Worm (Caenorhabditis elegans) whole organism, young adult: ENCODE data around the gene pqn-16.

Experiments used
- B0019.2 ChIP-seq: fragments of 200-800 bp; sonication (Bioruptor generic); conservative IDR thresholded peaks from 2 replicates; pipeline ENCODE4 v1.3.6; 2022; ENCODE audit warnings: missing genetic modification reagents, missing genetic modification characterization, missing compliant biosample characterization
- C06A6.2 ChIP-seq: fragments of 200-800 bp; sonication (Bioruptor generic); conservative IDR thresholded peaks from 2 replicates; pipeline ENCODE4 v1.3.6; 2022; ENCODE audit warnings: missing genetic modification characterization, missing compliant biosample characterization
- D2030.7 ChIP-seq: fragments of 200-800 bp; sonication (Bioruptor generic); IDR thresholded peaks from 2 replicates; pipeline ENCODE4 v1.3.6; 2022; ENCODE audit warnings: missing genetic modification reagents, missing genetic modification characterization, missing compliant biosample characterization
- F37B4.10 ChIP-seq: fragments of 200-800 bp; sonication (Bioruptor generic); IDR thresholded peaks from 2 replicates; pipeline ENCODE4 v1.3.6; 2022; ENCODE audit warnings: missing genetic modification characterization, missing compliant biosample characterization
- F52B5.7 ChIP-seq: sonication (generic microtip); optimal IDR thresholded peaks from 2 replicates; lab custom pipeline; 2016; ENCODE audit warnings: mild to moderate bottlenecking, missing genetic modification characterization, missing compliant biosample characterization
- T07F8.4 ChIP-seq: sonication (generic microtip); optimal IDR thresholded peaks from 2 replicates; lab custom pipeline; 2016; ENCODE audit warnings: mild to moderate bottlenecking, missing genetic modification characterization, moderate library complexity, missing compliant biosample characterization
- Y79H2A.3 ChIP-seq: fragments of 200-800 bp; sonication (Bioruptor generic); conservative IDR thresholded peaks from 2 replicates; pipeline ENCODE4 v1.3.6; 2022; ENCODE audit warnings: missing genetic modification reagents, missing genetic modification characterization, missing compliant biosample characterization
- akir-1 ChIP-seq: fragments of 200-800 bp; sonication (Bioruptor generic); optimal IDR thresholded peaks from 2 replicates; lab custom pipeline; 2018; ENCODE audit warnings: mild to moderate bottlenecking, missing genetic modification characterization, moderate library complexity, missing compliant biosample characterization
- athp-1 ChIP-seq: sonication (generic microtip); optimal IDR thresholded peaks from 2 replicates; lab custom pipeline; 2017; ENCODE audit warnings: mild to moderate bottlenecking, missing genetic modification characterization, missing compliant biosample characterization
- bed-1 ChIP-seq: fragments of 200-800 bp; sonication (Bioruptor generic); IDR thresholded peaks from 2 replicates; pipeline ENCODE4 v1.3.6; 2022; ENCODE audit warnings: missing genetic modification reagents, missing genetic modification characterization, missing compliant biosample characterization
- ceh-40 ChIP-seq: fragments of 200-800 bp; sonication (Bioruptor generic); IDR thresholded peaks from 2 replicates; pipeline ENCODE4 v1.3.6; 2022; ENCODE audit warnings: missing genetic modification characterization, missing compliant biosample characterization
- ceh-91 ChIP-seq: fragments of 200-800 bp; sonication (Bioruptor generic); IDR thresholded peaks from 2 replicates; pipeline ENCODE4 v1.3.6; 2022; ENCODE audit warnings: missing genetic modification reagents, missing genetic modification characterization, missing compliant biosample characterization
- dox-1 ChIP-seq: fragments of 200-800 bp; sonication (Bioruptor generic); IDR thresholded peaks from 2 replicates; pipeline ENCODE4 v1.3.6; 2022; ENCODE audit warnings: missing genetic modification reagents, missing genetic modification characterization, missing compliant biosample characterization
- egrh-3 ChIP-seq: fragments of 200-800 bp; sonication (Bioruptor generic); IDR thresholded peaks from 2 replicates; pipeline ENCODE4 v1.3.6; 2022; ENCODE audit warnings: missing genetic modification reagents, missing genetic modification characterization, missing compliant biosample characterization
- fkh-3 ChIP-seq: sonication (generic microtip); optimal IDR thresholded peaks from 2 replicates; lab custom pipeline; 2016; ENCODE audit warnings: mild to moderate bottlenecking, missing genetic modification characterization, missing compliant biosample characterization
- him-1 ChIP-seq: sonication (generic microtip); optimal IDR thresholded peaks from 2 replicates; lab custom pipeline; 2016; ENCODE audit warnings: missing genotype, missing genetic modification reagents, missing genetic modification characterization, missing compliant biosample characterization
- hlh-12 ChIP-seq: sonication (generic microtip); optimal IDR thresholded peaks from 2 replicates; lab custom pipeline; 2016; ENCODE audit warnings: missing genetic modification characterization, missing compliant biosample characterization
- hmg-1.2 ChIP-seq: fragments of 200-800 bp; sonication (Bioruptor generic); IDR thresholded peaks from 2 replicates; pipeline ENCODE4 v1.3.6; 2022; ENCODE audit warnings: missing genetic modification reagents, missing genetic modification characterization, missing compliant biosample characterization
- hrde-1 ChIP-seq: sonication (generic microtip); optimal IDR thresholded peaks from 2 replicates; lab custom pipeline; 2016; ENCODE audit warnings: missing genetic modification characterization, mild to moderate bottlenecking, missing compliant biosample characterization, moderate library complexity, missing genotype, missing genetic modification reagents, borderline replicate concordance
- lin-40 ChIP-seq: sonication (generic microtip); optimal IDR thresholded peaks from 2 replicates; lab custom pipeline; 2016; ENCODE audit warnings: missing genetic modification characterization, mild to moderate bottlenecking, missing compliant biosample characterization, missing genotype, missing genetic modification reagents
- lir-1 ChIP-seq: fragments of 200-800 bp; sonication (Bioruptor generic); conservative IDR thresholded peaks from 2 replicates; pipeline ENCODE4 v1.3.6; 2022; ENCODE audit warnings: missing genetic modification reagents, missing genetic modification characterization, missing compliant biosample characterization
- lsy-27 ChIP-seq: sonication (generic microtip); optimal IDR thresholded peaks from 2 replicates; lab custom pipeline; 2017; ENCODE audit warnings: missing genetic modification characterization, mild to moderate bottlenecking, missing compliant biosample characterization, antibody characterized with exemption, missing genotype, borderline replicate concordance; ENCODE audit not compliant: insufficient read depth
- madf-8 ChIP-seq: fragments of 200-800 bp; sonication (Bioruptor generic); conservative IDR thresholded peaks from 2 replicates; pipeline ENCODE4 v1.3.6; 2022; ENCODE audit warnings: missing genetic modification reagents, missing genetic modification characterization, missing compliant biosample characterization
- mcd-1 ChIP-seq: fragments of 200-800 bp; sonication (Bioruptor generic); IDR thresholded peaks from 2 replicates; pipeline ENCODE4 v1.3.6; 2022; ENCODE audit warnings: missing genetic modification reagents, missing genetic modification characterization, missing compliant biosample characterization
- nfya-1 ChIP-seq: sonication (generic microtip); optimal IDR thresholded peaks from 2 replicates; lab custom pipeline; 2017; ENCODE audit warnings: antibody characterized with exemption, missing compliant biosample characterization, missing genetic modification characterization, borderline replicate concordance; ENCODE audit not compliant: insufficient read depth
- nhr-120 ChIP-seq: fragments of 200-800 bp; sonication (Bioruptor generic); IDR thresholded peaks from 2 replicates; pipeline ENCODE4 v1.3.6; 2022; ENCODE audit warnings: missing genetic modification characterization, missing compliant biosample characterization
- nhr-179 ChIP-seq: sonication (generic microtip); optimal IDR thresholded peaks from 2 replicates; lab custom pipeline; 2016; ENCODE audit warnings: mild to moderate bottlenecking, missing genetic modification characterization, missing compliant biosample characterization
- nhr-80 ChIP-seq: sonication (generic microtip); optimal IDR thresholded peaks from 2 replicates; lab custom pipeline; 2016; ENCODE audit warnings: missing genetic modification characterization, missing compliant biosample characterization
- nhr-90 ChIP-seq: sonication (generic microtip); optimal IDR thresholded peaks from 2 replicates; lab custom pipeline; 2016; ENCODE audit warnings: missing genotype, mild to moderate bottlenecking, missing genetic modification characterization, missing compliant biosample characterization
- sea-2 ChIP-seq: fragments of 200-800 bp; sonication (Bioruptor generic); IDR thresholded peaks from 2 replicates; pipeline ENCODE4 v1.3.6; 2022; ENCODE audit warnings: missing genetic modification characterization, missing compliant biosample characterization
- snpc-3.4 ChIP-seq: sonication (generic microtip); optimal IDR thresholded peaks from 2 replicates; lab custom pipeline; 2017; ENCODE audit warnings: missing genetic modification characterization, mild to moderate bottlenecking, missing compliant biosample characterization, antibody characterized with exemption, moderate library complexity, missing genotype, missing genetic modification reagents
- tbx-9 ChIP-seq: sonication (generic microtip); optimal IDR thresholded peaks from 2 replicates; lab custom pipeline; 2016; ENCODE audit warnings: borderline replicate concordance, missing genetic modification characterization, inconsistent platforms, missing compliant biosample characterization
- unc-130 ChIP-seq: sonication (generic microtip); optimal IDR thresholded peaks from 2 replicates; lab custom pipeline; 2016; ENCODE audit warnings: missing genetic modification reagents, missing genetic modification characterization, missing compliant biosample characterization
- ztf-28 ChIP-seq: fragments of 200-800 bp; sonication (Bioruptor generic); IDR thresholded peaks from 2 replicates; pipeline ENCODE4 v1.3.6; 2022; ENCODE audit warnings: missing genetic modification reagents, missing genetic modification characterization, missing compliant biosample characterization
- ztf-6 ChIP-seq: fragments of 200-800 bp; sonication (Bioruptor generic); IDR thresholded peaks from 2 replicates; pipeline ENCODE4 v1.3.6; 2022; ENCODE audit warnings: missing genetic modification reagents, missing genetic modification characterization, missing compliant biosample characterization

pqn-16 gene

DNA sequence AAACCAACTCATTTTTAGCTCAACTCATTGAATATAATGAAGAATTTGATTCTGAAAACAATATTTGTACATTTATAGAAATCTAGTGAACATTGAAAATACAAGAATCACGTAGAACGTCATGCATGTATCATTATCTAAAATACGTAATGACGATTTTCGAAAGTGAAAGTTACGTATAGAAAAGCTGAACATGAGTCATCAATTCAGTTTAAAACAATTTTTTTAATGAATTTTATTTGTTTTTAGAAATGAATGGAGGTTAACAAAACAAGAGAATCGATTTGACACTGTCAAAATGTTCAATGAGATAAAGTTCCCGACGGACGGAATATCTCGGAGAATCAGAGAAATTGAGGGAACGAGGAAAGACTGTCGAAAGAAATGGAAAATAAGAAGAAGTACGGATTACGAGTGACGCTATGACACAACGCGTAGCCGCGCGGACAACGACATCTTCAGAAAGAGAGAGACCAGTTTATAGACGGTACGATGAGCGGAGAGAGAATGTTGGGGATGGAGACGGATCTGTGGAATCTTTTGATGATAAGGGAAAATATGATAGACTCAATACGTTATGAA is 7.9 kb downstream of the pqn-16 start, which contains the start of gene ptr-1:
Gene ptr-1, minus strand, starts transcription at position 51 of the 582 bp plus-strand sequence.
- TF ChIP-seq F37B4.10 (GFP tag; lab: Robert Waterston, UW) (0 out of 2 replicates have a peak, but pooled peaks have one; percentile 44), Y79H2A.3 (GFP tag; lab: Robert Waterston, UW) (no peak), lin-40 (tag; lab: Kevin White, UChicago) (no peak)

DNA sequence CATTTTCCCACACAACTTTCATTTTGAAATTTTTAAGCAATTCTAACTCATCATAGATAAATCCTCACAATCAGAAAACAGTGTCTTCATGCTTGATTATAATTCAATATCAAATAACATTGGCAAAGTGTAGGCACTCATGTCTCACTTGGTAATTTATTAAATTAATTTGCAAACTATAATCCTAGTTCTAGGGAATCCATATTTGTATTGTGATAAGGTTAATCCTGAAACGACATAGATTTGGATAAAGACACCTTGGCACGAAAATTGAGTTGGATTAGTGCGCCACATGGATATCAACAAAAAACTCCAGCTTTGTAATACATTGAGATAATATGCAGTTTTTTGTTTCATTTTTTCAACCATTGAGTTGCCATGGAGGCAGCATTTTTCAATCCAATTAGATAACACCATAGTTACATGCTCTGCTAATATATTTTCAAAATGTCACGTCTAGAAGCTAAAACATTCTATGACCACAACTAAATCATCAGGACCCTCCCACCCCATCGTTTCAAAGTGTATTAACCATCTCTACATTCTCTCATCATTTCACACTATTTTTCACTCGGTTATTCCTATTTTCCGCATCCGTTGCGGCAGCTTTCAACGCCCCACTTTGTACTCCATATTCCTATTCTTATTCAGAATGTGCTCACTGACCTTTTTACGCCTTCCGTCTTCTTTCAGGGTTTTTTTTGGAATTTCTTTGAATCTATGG is 10.0 kb downstream of the pqn-16 start:
- no peak for TF ChIP-seq ceh-91 (GFP tag; lab: Robert Waterston, UW)
- no peak for TF ChIP-seq ztf-28 (GFP tag; lab: Robert Waterston, UW)
- no peak for TF ChIP-seq dox-1 (GFP tag; lab: Robert Waterston, UW)
- TF ChIP-seq akir-1, result no peak
- TF ChIP-seq, all 124 proteins: peak for 0

DNA sequence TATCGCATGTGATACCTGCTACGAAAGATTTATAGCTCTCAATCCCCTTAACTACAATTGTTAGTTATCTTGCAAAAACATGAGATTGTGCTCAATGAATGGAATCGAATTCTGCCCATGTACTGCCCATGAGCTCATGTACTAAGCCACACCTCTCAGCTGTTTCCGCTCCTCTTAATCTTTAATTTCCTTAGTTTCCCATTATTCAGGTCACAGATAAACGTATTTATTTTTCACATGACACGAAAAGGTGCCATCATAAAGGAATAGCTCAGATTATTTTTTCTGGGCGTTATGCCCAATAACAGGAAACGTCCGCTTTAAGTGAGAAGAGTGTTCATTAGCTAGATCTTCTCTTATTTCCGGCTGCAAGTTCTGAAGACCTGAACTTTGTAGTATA is 12.1 kb downstream of the pqn-16 start:
- TF ChIP-seq D2030.7 (GFP tag; lab: Robert Waterston, UW), result no peak
- no peak for TF ChIP-seq unc-130 (GFP tag; lab: Kevin White, UChicago)
- TF ChIP-seq T07F8.4 (tag; lab: Kevin White, UChicago), result no peak
- no peak for TF ChIP-seq egrh-3 (GFP tag; lab: Robert Waterston, UW)
- no peak for TF ChIP-seq tbx-9 (tag; lab: Kevin White, UChicago)

DNA sequence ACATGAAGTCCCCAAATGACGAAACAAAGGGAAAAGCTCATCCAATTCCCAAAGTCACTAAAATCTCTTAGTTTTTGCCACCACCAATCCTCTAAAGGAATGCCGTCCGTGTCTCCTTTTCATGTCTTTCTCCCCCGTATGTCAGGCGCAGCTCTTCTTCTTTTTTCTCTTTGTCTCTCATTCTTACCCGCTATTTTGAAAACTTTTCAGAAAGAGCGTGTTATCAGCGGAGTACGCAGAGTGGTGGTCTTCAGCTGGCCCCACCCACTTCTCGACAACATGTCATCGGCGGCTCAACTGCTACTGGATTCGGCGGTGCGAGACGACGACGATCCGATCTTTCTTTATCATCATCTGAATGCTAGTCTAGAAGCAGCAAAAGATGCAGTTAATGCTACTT is 17.5 kb downstream of the pqn-16 start, which contains the start of gene sphr-1:
Gene sphr-1, plus strand, starts transcription at position 205 of the 400 bp plus-strand sequence.
- TF ChIP-seq snpc-3.4 (tag; lab: Kevin White, UChicago) (no peak), fkh-3 (tag; lab: Kevin White, UChicago) (no peak), madf-8 (no peak), hmg-1.2 (peak; percentile 65; the same call in 1 of the 2 replicates)

DNA sequence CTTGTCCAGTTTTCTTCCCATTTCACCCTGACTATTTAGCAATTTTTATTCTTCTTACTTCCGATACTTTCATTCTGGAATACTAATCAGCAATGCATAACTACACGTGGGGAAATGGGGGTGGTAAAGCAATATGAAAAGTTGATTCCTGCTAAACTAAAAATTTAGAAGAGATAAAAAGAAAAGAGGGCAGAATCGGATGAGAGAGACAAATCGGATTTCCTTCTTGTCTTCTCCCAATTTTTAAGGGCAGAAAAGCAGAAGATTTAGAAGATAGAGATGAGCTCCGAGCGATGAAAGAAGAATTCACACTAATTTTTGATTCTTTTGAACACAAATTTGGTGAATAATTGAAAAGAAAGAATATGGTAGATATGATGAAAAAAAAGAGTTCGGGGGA is 20.2 kb downstream of the pqn-16 start:
- no peak for TF ChIP-seq C06A6.2 (GFP tag; lab: Robert Waterston, UW)
- TF ChIP-seq dox-1 (GFP tag; lab: Robert Waterston, UW), result no peak
- TF ChIP-seq athp-1 (tag; lab: Kevin White, UChicago), result no peak
- TF ChIP-seq mcd-1 (GFP tag; lab: Robert Waterston, UW), result no peak
- no peak for TF ChIP-seq madf-8
- no peak for TF ChIP-seq nhr-179 (tag; lab: Kevin White, UChicago)
- no peak for TF ChIP-seq nhr-120 (GFP tag; lab: Robert Waterston, UW)
- TF ChIP-seq nhr-90 (tag; lab: Kevin White, UChicago), result no peak
- TF ChIP-seq lir-1, result no peak

DNA sequence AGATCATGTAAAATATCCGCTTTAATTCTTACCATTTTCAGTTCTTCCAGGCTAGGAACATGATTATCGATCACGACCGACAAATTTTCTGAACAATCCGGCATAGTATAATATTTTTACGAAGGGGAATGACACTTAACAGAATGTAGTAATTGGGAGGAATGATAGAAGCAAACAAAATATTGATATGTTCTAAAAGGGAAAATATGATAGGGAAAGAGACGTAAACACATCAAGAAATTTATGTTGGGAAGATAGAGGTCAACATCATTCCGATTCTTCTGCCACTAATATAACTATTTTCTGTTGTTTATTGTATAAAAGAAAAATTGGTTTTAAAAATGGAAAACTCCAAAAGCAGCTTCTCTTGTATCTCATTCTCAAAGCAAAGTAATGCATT is 23.2 kb downstream of the pqn-16 start, which contains the start of gene C24B5.4:
Gene C24B5.4, minus strand, starts transcription at position 206 of the 400 bp plus-strand sequence.
- TF ChIP-seq sea-2 (no peak), nhr-80 (tag; lab: Kevin White, UChicago) (peak; percentile 19)

DNA sequence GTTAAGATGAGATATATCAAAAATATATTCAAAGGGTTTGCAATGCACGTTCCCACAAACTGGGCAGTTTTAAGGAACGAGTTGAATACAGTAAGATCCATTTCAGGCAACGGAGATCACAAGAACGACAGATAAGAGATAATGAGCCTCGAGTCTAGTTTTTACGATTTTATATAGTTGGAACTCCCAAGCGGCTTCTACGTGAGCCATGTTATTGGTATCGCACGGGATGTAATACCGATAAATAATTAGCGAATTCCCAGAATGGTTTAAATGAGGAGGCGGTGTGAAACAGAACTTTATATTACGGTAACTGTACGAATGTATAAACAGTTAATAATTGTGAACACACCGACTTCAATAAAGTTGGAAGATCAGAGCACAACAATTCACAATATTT is 25.0 kb downstream of the pqn-16 start, which contains the start of gene str-177:
Gene str-177, minus strand, starts transcription at position 101 of the 400 bp plus-strand sequence.
- no peak for TF ChIP-seq lin-40 (tag; lab: Kevin White, UChicago)
- no peak for TF ChIP-seq B0019.2 (GFP tag; lab: Robert Waterston, UW)
- TF ChIP-seq D2030.7 (GFP tag; lab: Robert Waterston, UW), result no peak
- no peak for TF ChIP-seq lsy-27 (tag; lab: Kevin White, UChicago)
- no peak for TF ChIP-seq him-1 (tag; lab: Kevin White, UChicago)
- TF ChIP-seq egrh-3 (GFP tag; lab: Robert Waterston, UW), result no peak
- no peak for TF ChIP-seq ceh-40
- TF ChIP-seq hlh-12 (tag; lab: Kevin White, UChicago), result no peak
- no peak for TF ChIP-seq F52B5.7 (tag; lab: Kevin White, UChicago)
- TF ChIP-seq ztf-6 (GFP tag; lab: Robert Waterston, UW), result no peak
- TF ChIP-seq Y79H2A.3 (GFP tag; lab: Robert Waterston, UW), result no peak
- no peak for TF ChIP-seq bed-1 (GFP tag; lab: Robert Waterston, UW)
- no peak for TF ChIP-seq hrde-1 (tag; lab: Kevin White, UChicago)
- no peak for TF ChIP-seq nfya-1 (tag; lab: Kevin White, UChicago)
